Worm (Caenorhabditis elegans) whole organism, L2 larva: ENCODE measurements around the gene F33D4.6.

Experiments
- C34F6.9 ChIP-seq: fragments of 150-350 bp; optimal IDR thresholded peaks from 2 replicates; lab custom pipeline; 2014; ENCODE audit warnings: missing biosample characterization, missing genetic modification characterization
- F13H6.1 ChIP-seq: sonication (generic microtip); optimal IDR thresholded peaks from 2 replicates; lab custom pipeline; 2016; ENCODE audit warnings: missing genetic modification characterization, missing compliant biosample characterization
- R02D3.7 ChIP-seq: fragments of 150-350 bp; optimal IDR thresholded peaks from 2 replicates; lab custom pipeline; 2014; ENCODE audit warnings: missing biosample characterization, missing genetic modification characterization
- aly-2 ChIP-seq: fragments of 150-350 bp; optimal IDR thresholded peaks from 2 replicates; lab custom pipeline; 2014; ENCODE audit warnings: missing biosample characterization, missing genetic modification characterization
- blmp-1 ChIP-seq: sonication (generic microtip); optimal IDR thresholded peaks from 2 replicates; lab custom pipeline; 2017; ENCODE audit warnings: missing genetic modification characterization, mild to moderate bottlenecking, missing compliant biosample characterization, antibody characterized with exemption, moderate library complexity; ENCODE audit not compliant: insufficient read depth
- crh-2 ChIP-seq: sonication (generic microtip); optimal IDR thresholded peaks from 2 replicates; lab custom pipeline; 2017; ENCODE audit warnings: missing biosample characterization, missing genetic modification characterization
- elt-3 ChIP-seq: sonication (generic microtip); optimal IDR thresholded peaks from 2 replicates; lab custom pipeline; 2017; ENCODE audit warnings: missing biosample characterization, missing genetic modification characterization
- fos-1 ChIP-seq: fragments of 150-350 bp; optimal IDR thresholded peaks from 2 replicates; lab custom pipeline; 2014; ENCODE audit warnings: missing biosample characterization, missing genetic modification characterization
- gmeb-1 ChIP-seq: fragments of 150-350 bp; optimal IDR thresholded peaks from 2 replicates; lab custom pipeline; 2014; ENCODE audit warnings: missing biosample characterization, missing genetic modification characterization
- lin-11 ChIP-seq: fragments of 150-350 bp; sonication (generic microtip); optimal IDR thresholded peaks from 2 replicates; lab custom pipeline; 2014; ENCODE audit warnings: missing biosample characterization, missing genetic modification characterization, inconsistent platforms, mixed read lengths
- lin-13 ChIP-seq: fragments of 150-350 bp; optimal IDR thresholded peaks from 2 replicates; lab custom pipeline; 2014; ENCODE audit warnings: missing biosample characterization, missing genetic modification reagents, missing genetic modification characterization
- lin-39 ChIP-seq: fragments of 150-350 bp; optimal IDR thresholded peaks from 2 replicates; lab custom pipeline; 2014; ENCODE audit warnings: missing biosample characterization, missing genetic modification reagents, missing genetic modification characterization
- lsy-2 ChIP-seq, 2 experiments: fragments of 150-350 bp in 1 of 2; sonication (generic microtip) in 1 of 2; optimal IDR thresholded peaks; 2 replicates each; lab custom pipeline; 2014 to 2017; ENCODE audit warnings: missing biosample characterization in 2 of 2, missing genetic modification characterization in 2 of 2
- mdl-1 ChIP-seq, 2 experiments: fragments of 150-350 bp in 1 of 2; sonication (generic microtip) in 1 of 2; optimal IDR thresholded peaks; 2 replicates each; lab custom pipeline; 2017; ENCODE audit warnings: missing biosample characterization in 2 of 2, missing genetic modification characterization in 2 of 2
- nhr-10 ChIP-seq: sonication (generic microtip); optimal IDR thresholded peaks from 2 replicates; lab custom pipeline; 2017; ENCODE audit warnings: missing biosample characterization, missing genetic modification characterization
- nhr-12 ChIP-seq: fragments of 150-350 bp; optimal IDR thresholded peaks from 2 replicates; lab custom pipeline; 2014; ENCODE audit warnings: missing biosample characterization, missing genetic modification characterization
- nhr-23 ChIP-seq: fragments of 150-350 bp; optimal IDR thresholded peaks from 2 replicates; lab custom pipeline; 2014; ENCODE audit warnings: missing biosample characterization, missing genetic modification reagents, missing genetic modification characterization
- nhr-25 ChIP-seq: fragments of 150-350 bp; sonication (generic microtip); optimal IDR thresholded peaks from 3 replicates; lab custom pipeline; 2014; ENCODE audit warnings: missing biosample characterization, missing genetic modification characterization
- nhr-6 ChIP-seq: fragments of 150-350 bp; optimal IDR thresholded peaks from 2 replicates; lab custom pipeline; 2014; ENCODE audit warnings: missing biosample characterization, missing genetic modification characterization
- peb-1 ChIP-seq: fragments of 150-350 bp; optimal IDR thresholded peaks from 2 replicates; lab custom pipeline; 2014; ENCODE audit warnings: missing biosample characterization, missing genetic modification characterization
- sem-4 ChIP-seq: fragments of 150-350 bp; optimal IDR thresholded peaks from 2 replicates; lab custom pipeline; 2014; ENCODE audit warnings: missing biosample characterization, missing genetic modification reagents, missing genetic modification characterization
- sma-3 ChIP-seq: sonication (generic microtip); optimal IDR thresholded peaks from 2 replicates; lab custom pipeline; 2016; ENCODE audit warnings: missing genetic modification reagents, missing genetic modification characterization, missing compliant biosample characterization
- sma-9 ChIP-seq, 2 experiments: fragments of 150-350 bp in 1 of 2; sonication (generic microtip) in 1 of 2; optimal IDR thresholded peaks; 2 replicates each; lab custom pipeline; 2014 to 2016; ENCODE audit warnings: missing genetic modification characterization in 2 of 2, mild to moderate bottlenecking in 1 of 2, missing biosample characterization in 1 of 2, missing compliant biosample characterization in 1 of 2, missing genetic modification reagents in 1 of 2, moderate library complexity in 1 of 2
- unc-39 ChIP-seq: fragments of 150-350 bp; optimal IDR thresholded peaks from 2 replicates; lab custom pipeline; 2014; ENCODE audit warnings: missing biosample characterization, missing genetic modification characterization
- unc-55 ChIP-seq: fragments of 150-350 bp; sonication (generic microtip); optimal IDR thresholded peaks from 3 replicates; lab custom pipeline; 2014; ENCODE audit warnings: missing biosample characterization, missing genetic modification reagents, missing genetic modification characterization
- unc-62 ChIP-seq: fragments of 150-350 bp; optimal IDR thresholded peaks from 2 replicates; lab custom pipeline; 2014; ENCODE audit warnings: missing biosample characterization, missing genetic modification reagents, missing genetic modification characterization

The F33D4.6 gene

ce11 chrIV:7679120-7679519 is 38.7 kb downstream of the F33D4.6 start:
- TF ChIP-seq gmeb-1 (tag; lab: Kevin White, UChicago), result no peak
- no peak for TF ChIP-seq lsy-2 (tag; optimal IDR thresholded peaks at IDR 0.05; lab: Kevin White, UChicago)
- peak; percentile 55 for TF ChIP-seq fos-1 (tag; lab: Kevin White, UChicago)
- peak; percentile 55 for TF ChIP-seq crh-2
- no peak for TF ChIP-seq lin-39 (tag; lab: Kevin White, UChicago)
- TF ChIP-seq F13H6.1 (tag; lab: Kevin White, UChicago), result peak; percentile 10
- no peak for TF ChIP-seq nhr-12 (tag; lab: Kevin White, UChicago)
- TF ChIP-seq sma-9 (GFP tag; optimal IDR thresholded peaks at IDR 0.05; lab: Kevin White, UChicago), result peak; percentile 18
- no peak for TF ChIP-seq sma-9 (tag; optimal IDR thresholded peaks at IDR 0.05; lab: Kevin White, UChicago)
- no peak for TF ChIP-seq sma-3 (GFP tag; lab: Kevin White, UChicago)

DNA sequence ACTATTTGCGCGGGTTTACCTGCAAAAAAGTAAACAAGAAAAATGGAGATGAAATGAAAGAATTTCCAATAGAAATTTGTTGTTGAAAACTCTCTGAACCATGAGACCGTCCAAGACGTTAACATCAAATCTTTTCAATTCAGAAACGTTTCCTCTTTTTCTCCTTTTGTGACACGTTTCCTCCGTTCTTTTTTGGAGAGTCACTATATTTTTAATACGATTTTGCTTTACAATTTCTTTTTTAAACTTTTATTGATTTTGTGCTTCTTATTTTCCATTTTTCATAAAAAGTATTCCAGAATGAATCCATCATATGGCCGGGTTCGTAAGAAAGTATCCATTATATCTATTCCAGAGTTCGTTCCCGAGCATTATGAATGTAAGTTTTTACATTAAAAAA is 42.9 kb downstream of the F33D4.6 start, which contains the start of gene itr-1:
Gene itr-1 (plus strand): TSS at position 301 of the 400 bp plus-strand sequence.
- no peak for TF ChIP-seq C34F6.9 (tag; lab: Kevin White, UChicago)
- TF ChIP-seq peb-1, result no peak
- TF ChIP-seq nhr-23 (tag; lab: Kevin White, UChicago), result no peak
- TF ChIP-seq lin-13, result no peak
- no peak for TF ChIP-seq mdl-1 (tag; optimal IDR thresholded peaks at IDR 0.05; lab: Kevin White, UChicago)
- no peak for TF ChIP-seq unc-39 (tag; lab: Kevin White, UChicago)
- no peak for TF ChIP-seq fos-1 (tag; lab: Kevin White, UChicago)
- TF ChIP-seq blmp-1 (tag; lab: Kevin White, UChicago), result no peak

- no peak for TF ChIP-seq elt-3 (tag; lab: Kevin White, UChicago)
- TF ChIP-seq nhr-25 (tag; lab: Kevin White, UChicago), result no peak
- TF ChIP-seq unc-55 (GFP tag; lab: Kevin White, UChicago), result no peak
- no peak for TF ChIP-seq sem-4 (tag; lab: Kevin White, UChicago)
- TF ChIP-seq nhr-6 (tag; lab: Kevin White, UChicago), result no peak
- TF ChIP-seq F13H6.1 (tag; lab: Kevin White, UChicago), result no peak
- no peak for TF ChIP-seq R02D3.7
- no peak for TF ChIP-seq unc-62
- TF ChIP-seq nhr-12 (tag; lab: Kevin White, UChicago), result no peak
- no peak for TF ChIP-seq crh-2
- no peak for TF ChIP-seq lin-11 (tag; lab: Kevin White, UChicago)
- TF ChIP-seq nhr-10 (tag; lab: Kevin White, UChicago), result no peak
- TF ChIP-seq gmeb-1 (tag; lab: Kevin White, UChicago), result no peak
- TF ChIP-seq aly-2, result no peak
These were observed 44.9 kb downstream of the F33D4.6 start, which contains the start of gene C08G9.2 for ce11 chrIV:7672872-7673271. TSS of gene C08G9.2 (minus strand) at chrIV:7672972.
